Fruit fly (Drosophila melanogaster) whole organism, larva: ENCODE measurements around the gene tzn.

Source experiments
- noc ChIP-seq: fragments of 200-800 bp; sonication (Bioruptor generic); optimal IDR thresholded peaks from 3 replicates; lab custom pipeline; 2019; ENCODE audit warnings: missing biosample characterization, mild to moderate bottlenecking, missing genetic modification characterization, moderate library complexity

The tzn gene

dm6 chr3L:20798325-20798846, at the start of gene tzn, which contains the start of gene CG3698:
Gene tzn (plus strand): TSS chr3L:20798645.
Gene CG3698 (minus strand): TSS chr3L:20798375.
- TF ChIP-seq noc (tag; lab: Kevin White, UChicago) = no peak

dm6 chr3L:20750391-20750790, 48.1 kb upstream of the tzn start:
- no peak for TF ChIP-seq noc (tag; lab: Kevin White, UChicago)

- TF ChIP-seq noc (tag; lab: Kevin White, UChicago) = no peak
Measured at dm6 chr3L:20752964-20753363, 45.5 kb upstream of the tzn start.

dm6 chr3L:20755585-20755984, 42.9 kb upstream of the tzn start, which contains the start of gene CG33912:
Gene CG33912 (minus strand): TSS chr3L:20755685.
- no peak for TF ChIP-seq noc (tag; lab: Kevin White, UChicago)

DNA sequence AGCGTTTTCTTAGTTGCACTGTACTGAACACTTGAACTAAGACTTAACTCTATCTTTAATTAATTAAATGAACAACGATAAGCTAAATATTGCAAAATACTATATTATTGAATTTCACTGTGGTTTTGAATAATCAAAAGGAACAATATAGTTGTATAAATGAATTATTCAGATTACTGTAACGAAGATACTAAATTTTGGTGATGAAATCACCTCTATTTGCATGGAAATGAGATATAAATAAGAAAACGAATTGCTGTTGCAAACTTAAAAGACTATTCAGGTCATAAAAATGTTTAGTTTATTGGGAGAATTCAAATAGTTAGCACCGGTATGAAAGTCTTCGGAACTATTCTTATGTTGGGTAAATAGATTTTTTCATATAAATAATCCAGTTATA, 39.9 kb upstream of the tzn start, which contains the start of gene CG43251:
CG43251 (plus strand) TSS at position 301 of the 400 bp plus-strand sequence.
- TF ChIP-seq noc (tag; lab: Kevin White, UChicago) = no peak

DNA sequence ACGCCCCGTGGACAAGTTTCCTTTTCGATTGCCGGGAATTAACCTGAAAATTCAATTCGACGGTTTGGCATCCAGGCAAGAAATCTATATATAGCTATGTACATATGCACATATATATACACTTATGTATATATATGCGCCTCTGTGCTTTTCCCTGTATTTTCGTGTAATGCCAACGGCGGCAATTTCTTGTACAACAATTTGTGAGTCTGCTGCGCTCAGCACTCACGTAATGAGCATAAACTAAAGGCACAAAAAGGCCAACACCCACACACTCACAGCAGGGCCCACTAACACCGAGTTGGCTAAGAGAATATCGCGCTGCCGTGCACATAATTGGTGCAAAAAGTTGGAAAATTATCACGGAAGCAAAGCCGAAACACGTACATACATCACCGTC, 37.0 kb upstream of the tzn start:
- TF ChIP-seq noc (tag; lab: Kevin White, UChicago) = no peak

- TF ChIP-seq noc (tag; lab: Kevin White, UChicago) = no peak
Measured at dm6 chr3L:20767227-20767626, 31.2 kb upstream of the tzn start.

DNA sequence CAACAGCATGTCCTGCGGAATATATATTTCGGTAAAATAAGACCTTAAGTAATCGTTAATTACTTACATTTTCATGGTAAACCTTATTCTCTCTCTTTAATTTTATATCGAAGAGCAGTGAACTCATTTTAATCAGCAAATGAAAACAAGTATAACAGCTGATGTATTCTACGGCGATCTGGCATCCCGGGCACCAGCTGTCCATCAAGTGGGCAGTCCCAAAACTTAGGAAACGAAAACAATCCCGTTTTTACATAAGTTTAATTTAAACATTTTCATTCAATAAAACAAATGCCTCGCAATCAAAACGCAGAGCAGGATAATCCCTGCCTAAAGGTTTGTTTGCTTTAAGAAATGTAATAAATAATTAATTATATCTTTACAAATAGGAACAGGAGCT, 29.1 kb upstream of the tzn start, which contains the start of the genes CG4074 and CG4186:
CG4074 (minus strand) TSS at position 151 of the 400 bp plus-strand sequence.
CG4186 (plus strand) TSS at position 237 of the 400 bp plus-strand sequence.
- TF ChIP-seq noc (tag; lab: Kevin White, UChicago) = no peak

DNA sequence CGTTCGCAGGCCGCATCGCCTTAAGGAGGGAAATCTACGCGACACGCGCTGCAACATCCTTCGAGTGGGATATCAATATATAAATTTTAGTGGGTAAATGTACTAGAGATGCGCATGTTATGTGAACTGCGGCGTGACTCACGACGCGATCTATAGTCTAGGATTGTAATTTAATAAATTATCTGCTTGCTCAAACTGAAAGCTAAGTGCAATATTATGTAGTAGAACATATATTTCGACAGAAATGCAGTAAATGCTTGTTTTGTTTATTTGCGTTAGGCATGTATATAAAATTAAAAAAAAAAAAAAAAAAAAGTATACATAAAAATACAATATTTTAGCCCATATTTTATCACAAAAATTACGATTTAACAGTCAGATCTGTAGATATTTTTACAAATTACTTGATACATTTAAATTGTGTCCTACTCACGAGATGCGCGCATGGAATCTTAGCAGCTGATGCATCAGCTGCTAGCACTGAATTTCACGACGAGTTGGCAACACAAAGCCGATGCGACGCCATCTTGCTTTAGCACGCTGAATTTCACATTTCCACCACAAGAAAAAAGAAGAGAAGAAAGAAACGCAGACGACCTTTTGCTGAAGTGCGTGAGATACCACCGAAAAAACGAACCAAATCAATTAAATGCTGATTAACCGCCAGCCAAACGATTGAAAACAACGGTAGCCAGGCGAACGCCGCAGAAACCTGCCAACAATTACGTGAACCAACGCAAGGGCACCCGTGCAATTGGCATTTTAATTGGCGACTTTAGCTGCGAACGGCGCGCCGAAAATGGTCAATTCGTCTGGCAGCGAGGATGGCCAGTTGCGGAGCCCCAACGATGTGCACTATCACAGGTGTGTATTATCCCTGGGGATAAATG, 27.2 kb upstream of the tzn start, which contains the start of the genes CG4042 and Pitslre:
CG4042 (minus strand) TSS at position 507 of the 890 bp plus-strand sequence.
Pitslre (plus strand) TSS at position 528 of the 890 bp plus-strand sequence.
- TF ChIP-seq noc (tag; lab: Kevin White, UChicago) = no peak

DNA sequence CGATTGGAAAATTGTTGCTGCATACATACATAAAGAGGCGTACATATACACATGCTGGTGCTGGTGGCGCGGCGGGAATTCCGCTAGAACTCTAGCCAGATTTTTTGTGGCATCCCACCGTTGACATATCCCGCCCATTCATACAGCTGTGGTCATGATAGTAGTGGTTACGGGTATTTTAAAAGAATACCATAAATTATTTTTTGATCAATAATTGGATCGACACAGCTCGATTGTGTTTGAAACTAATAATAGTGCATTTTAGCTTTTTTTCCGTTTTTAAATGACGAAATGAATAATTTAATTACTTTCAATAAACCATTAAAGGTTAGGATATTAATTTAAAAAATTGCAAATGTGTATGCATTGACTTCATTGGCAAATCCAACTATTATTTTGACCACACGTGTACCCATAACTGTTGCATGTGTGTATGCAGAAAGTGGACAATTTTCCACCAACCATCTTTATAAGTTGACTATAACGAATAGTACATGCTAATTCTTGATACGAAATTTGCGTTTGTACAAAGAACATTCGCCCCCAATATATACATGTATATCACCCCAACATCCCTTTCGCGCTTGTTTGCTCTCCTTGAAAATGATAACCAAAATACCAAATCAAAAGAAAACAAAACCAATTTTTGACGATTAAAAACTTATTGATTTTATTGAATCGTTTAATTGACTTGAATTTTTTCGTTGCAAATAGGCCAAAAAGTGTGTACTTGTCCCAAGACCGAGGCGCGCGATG, 26.4 kb upstream of the tzn start:
- TF ChIP-seq noc (tag; lab: Kevin White, UChicago) = peak; percentile 38

DNA sequence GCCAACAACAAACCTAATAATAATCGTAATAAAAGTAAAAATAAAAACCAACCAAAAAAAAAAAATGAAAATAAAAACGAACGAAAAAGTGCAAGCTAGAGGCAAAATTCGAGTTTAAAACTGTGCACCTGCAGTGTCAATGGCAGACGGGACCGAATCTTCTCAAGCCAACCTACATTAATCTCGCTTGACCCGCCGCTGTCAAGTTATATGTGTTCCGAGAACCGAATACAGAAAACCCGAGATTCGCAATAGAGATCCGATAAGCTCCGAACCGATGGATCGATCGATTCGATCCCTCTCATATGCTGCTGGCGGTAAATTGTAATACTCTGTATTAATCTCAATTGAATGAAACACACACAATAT, 25.8 kb upstream of the tzn start:
- TF ChIP-seq noc (tag; lab: Kevin White, UChicago) = no peak

DNA sequence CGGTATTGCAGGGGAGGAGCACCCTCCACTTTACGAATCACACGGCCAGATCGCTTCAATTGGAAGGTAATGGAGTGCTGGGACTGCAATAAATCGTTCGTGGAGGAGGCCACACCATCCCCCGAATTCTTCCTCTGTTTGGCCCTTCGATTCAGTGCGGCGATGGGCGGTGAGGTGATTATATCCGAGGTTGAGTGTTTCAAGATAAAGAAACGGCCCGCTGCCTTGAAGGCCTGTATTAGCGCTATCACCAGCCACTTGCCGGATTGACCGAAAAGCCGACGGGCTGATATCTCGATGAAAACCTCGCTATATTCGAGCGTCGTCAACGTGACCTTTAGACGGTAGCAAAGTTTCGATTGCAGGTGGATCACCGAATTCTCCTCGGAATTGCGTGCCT, 20.9 kb upstream of the tzn start:
- no peak for TF ChIP-seq noc (tag; lab: Kevin White, UChicago)

- TF ChIP-seq noc (tag; lab: Kevin White, UChicago) = no peak
Measured at dm6 chr3L:20778224-20779063, 20.0 kb upstream of the tzn start, which contains the start of the genes Pex16 and Pex14. Gene Pex16 (minus strand): TSS chr3L:20778264. Gene Pex14 (plus strand): TSS chr3L:20778799.

- no peak for TF ChIP-seq noc (tag; lab: Kevin White, UChicago)
Measured at dm6 chr3L:20784394-20784793, 14.1 kb upstream of the tzn start.
